Worm (Caenorhabditis elegans) whole organism, L2 larva: ENCODE data around the gene srbc-32.

Source experiments
- C34F6.9 ChIP-seq: fragments of 150-350 bp; optimal IDR thresholded peaks from 2 replicates; lab custom pipeline; 2014; ENCODE audit warnings: missing biosample characterization, missing genetic modification characterization
- F13H6.1 ChIP-seq: sonication (generic microtip); optimal IDR thresholded peaks from 2 replicates; lab custom pipeline; 2016; ENCODE audit warnings: missing genetic modification characterization, missing compliant biosample characterization
- alr-1 ChIP-seq: fragments of 150-350 bp; optimal IDR thresholded peaks from 2 replicates; lab custom pipeline; 2014; ENCODE audit warnings: missing biosample characterization, missing genetic modification characterization
- aly-2 ChIP-seq: fragments of 150-350 bp; optimal IDR thresholded peaks from 2 replicates; lab custom pipeline; 2014; ENCODE audit warnings: missing biosample characterization, missing genetic modification characterization
- ama-1 ChIP-seq: fragments of 150-350 bp; optimal IDR thresholded peaks from 2 replicates; lab custom pipeline; 2018; ENCODE audit warnings: inconsistent platforms
- ceh-16 ChIP-seq: fragments of 150-350 bp; optimal IDR thresholded peaks from 2 replicates; lab custom pipeline; 2014; ENCODE audit warnings: missing biosample characterization, missing genetic modification characterization
- ceh-82 ChIP-seq: fragments of 150-350 bp; optimal IDR thresholded peaks from 2 replicates; lab custom pipeline; 2014; ENCODE audit warnings: missing biosample characterization, missing genetic modification characterization
- crh-2 ChIP-seq: sonication (generic microtip); optimal IDR thresholded peaks from 2 replicates; lab custom pipeline; 2017; ENCODE audit warnings: missing biosample characterization, missing genetic modification characterization
- dmd-4 ChIP-seq: sonication (generic microtip); optimal IDR thresholded peaks from 2 replicates; lab custom pipeline; 2017; ENCODE audit warnings: missing biosample characterization, missing genetic modification characterization
- elt-1 ChIP-seq: fragments of 150-350 bp; optimal IDR thresholded peaks from 2 replicates; lab custom pipeline; 2014; ENCODE audit warnings: missing biosample characterization, missing genetic modification characterization
- elt-3 ChIP-seq: sonication (generic microtip); optimal IDR thresholded peaks from 2 replicates; lab custom pipeline; 2017; ENCODE audit warnings: missing biosample characterization, missing genetic modification characterization
- fos-1 ChIP-seq: fragments of 150-350 bp; optimal IDR thresholded peaks from 2 replicates; lab custom pipeline; 2014; ENCODE audit warnings: missing biosample characterization, missing genetic modification characterization
- gmeb-1 ChIP-seq: fragments of 150-350 bp; optimal IDR thresholded peaks from 2 replicates; lab custom pipeline; 2014; ENCODE audit warnings: missing biosample characterization, missing genetic modification characterization
- lin-11 ChIP-seq: fragments of 150-350 bp; sonication (generic microtip); optimal IDR thresholded peaks from 2 replicates; lab custom pipeline; 2014; ENCODE audit warnings: missing biosample characterization, missing genetic modification characterization, inconsistent platforms, mixed read lengths
- lin-13 ChIP-seq: fragments of 150-350 bp; optimal IDR thresholded peaks from 2 replicates; lab custom pipeline; 2014; ENCODE audit warnings: missing biosample characterization, missing genetic modification reagents, missing genetic modification characterization
- lin-39 ChIP-seq: fragments of 150-350 bp; optimal IDR thresholded peaks from 2 replicates; lab custom pipeline; 2014; ENCODE audit warnings: missing biosample characterization, missing genetic modification reagents, missing genetic modification characterization
- lsy-2 ChIP-seq, 2 experiments: fragments of 150-350 bp in 1 of 2; sonication (generic microtip) in 1 of 2; optimal IDR thresholded peaks; 2 replicates each; lab custom pipeline; 2014 to 2017; ENCODE audit warnings: missing biosample characterization in 2 of 2, missing genetic modification characterization in 2 of 2
- mbf-1 ChIP-seq: sonication (generic microtip); optimal IDR thresholded peaks from 2 replicates; lab custom pipeline; 2017; ENCODE audit warnings: missing biosample characterization, missing genetic modification characterization
- mdl-1 ChIP-seq, 2 experiments: fragments of 150-350 bp in 1 of 2; sonication (generic microtip) in 1 of 2; optimal IDR thresholded peaks; 2 replicates each; lab custom pipeline; 2017; ENCODE audit warnings: missing biosample characterization in 2 of 2, missing genetic modification characterization in 2 of 2
- nhr-10 ChIP-seq: sonication (generic microtip); optimal IDR thresholded peaks from 2 replicates; lab custom pipeline; 2017; ENCODE audit warnings: missing biosample characterization, missing genetic modification characterization
- nhr-11 ChIP-seq: fragments of 150-350 bp; optimal IDR thresholded peaks from 2 replicates; lab custom pipeline; 2014; ENCODE audit warnings: missing biosample characterization, missing genetic modification characterization
- nhr-12 ChIP-seq: fragments of 150-350 bp; optimal IDR thresholded peaks from 2 replicates; lab custom pipeline; 2014; ENCODE audit warnings: missing biosample characterization, missing genetic modification characterization
- nhr-21 ChIP-seq: fragments of 150-350 bp; optimal IDR thresholded peaks from 2 replicates; lab custom pipeline; 2014; ENCODE audit warnings: missing biosample characterization, missing genetic modification characterization
- nhr-23 ChIP-seq: fragments of 150-350 bp; optimal IDR thresholded peaks from 2 replicates; lab custom pipeline; 2014; ENCODE audit warnings: missing biosample characterization, missing genetic modification reagents, missing genetic modification characterization
- nhr-237 ChIP-seq: fragments of 150-350 bp; optimal IDR thresholded peaks from 2 replicates; lab custom pipeline; 2014; ENCODE audit warnings: missing biosample characterization, missing genetic modification characterization
- nhr-25 ChIP-seq: fragments of 150-350 bp; sonication (generic microtip); optimal IDR thresholded peaks from 3 replicates; lab custom pipeline; 2014; ENCODE audit warnings: missing biosample characterization, missing genetic modification characterization
- nhr-77 ChIP-seq: fragments of 150-350 bp; optimal IDR thresholded peaks from 2 replicates; lab custom pipeline; 2014; ENCODE audit warnings: missing biosample characterization, missing genetic modification characterization
- peb-1 ChIP-seq: fragments of 150-350 bp; optimal IDR thresholded peaks from 2 replicates; lab custom pipeline; 2014; ENCODE audit warnings: missing biosample characterization, missing genetic modification characterization
- sem-4 ChIP-seq: fragments of 150-350 bp; optimal IDR thresholded peaks from 2 replicates; lab custom pipeline; 2014; ENCODE audit warnings: missing biosample characterization, missing genetic modification reagents, missing genetic modification characterization
- unc-39 ChIP-seq: fragments of 150-350 bp; optimal IDR thresholded peaks from 2 replicates; lab custom pipeline; 2014; ENCODE audit warnings: missing biosample characterization, missing genetic modification characterization
- unc-62 ChIP-seq: fragments of 150-350 bp; optimal IDR thresholded peaks from 2 replicates; lab custom pipeline; 2014; ENCODE audit warnings: missing biosample characterization, missing genetic modification reagents, missing genetic modification characterization
- zag-1 ChIP-seq: fragments of 150-350 bp; optimal IDR thresholded peaks from 2 replicates; lab custom pipeline; 2014; ENCODE audit warnings: missing biosample characterization, missing genetic modification characterization
- ztf-1 ChIP-seq: fragments of 200-800 bp; sonication (Bioruptor generic); conservative IDR thresholded peaks from 2 replicates; pipeline ENCODE4 v1.3.6; 2022; ENCODE audit warnings: missing genetic modification characterization, missing compliant biosample characterization
- ztf-4 ChIP-seq: fragments of 150-350 bp; optimal IDR thresholded peaks from 2 replicates; lab custom pipeline; 2014; ENCODE audit warnings: missing biosample characterization, missing genetic modification characterization

The srbc-32 gene

ce11 chrV:3524970-3525369, 38.2 kb upstream of the srbc-32 start, which contains the start of gene T24A6.7:
T24A6.7 (plus strand) TSS chrV:3525270.
- no peak for TF ChIP-seq nhr-237 (tag; lab: Kevin White, UChicago)
- TF ChIP-seq alr-1 (tag; lab: Kevin White, UChicago), result no peak
- no peak for TF ChIP-seq nhr-12 (tag; lab: Kevin White, UChicago)
- TF ChIP-seq F13H6.1, result no peak
- no peak for TF ChIP-seq ceh-82 (tag; lab: Kevin White, UChicago)
- TF ChIP-seq aly-2, result no peak
- TF ChIP-seq ztf-1 (GFP tag; lab: Robert Waterston, UW), result no peak
- TF ChIP-seq, all 48 proteins: peak for 0

ce11 chrV:3523262-3523661, 36.5 kb upstream of the srbc-32 start, which contains the start of gene irg-1:
irg-1 (plus strand) TSS chrV:3523587.
- TF ChIP-seq elt-1 (tag; lab: Kevin White, UChicago) (no peak), nhr-10 (tag; lab: Kevin White, UChicago) (no peak), ceh-16 (tag; lab: Kevin White, UChicago) (no peak), elt-3 (tag; lab: Kevin White, UChicago) (no peak), nhr-77 (tag; lab: Kevin White, UChicago) (no peak), unc-62 (no peak), ztf-4 (tag; lab: Kevin White, UChicago) (no peak), nhr-23 (tag; lab: Kevin White, UChicago) (no peak), lin-11 (no peak), nhr-25 (no peak), C34F6.9 (no peak), fos-1 (no peak), unc-39 (no peak), lsy-2 (tag; optimal IDR thresholded peaks at IDR 0.05; lab: Kevin White, UChicago) (no peak)

- no peak for TF ChIP-seq nhr-11 (tag; lab: Kevin White, UChicago)
- no peak for TF ChIP-seq nhr-77 (tag; lab: Kevin White, UChicago)
- no peak for TF ChIP-seq peb-1 (tag; lab: Kevin White, UChicago)
- TF ChIP-seq F13H6.1, result no peak
- no peak for TF ChIP-seq crh-2 (tag; lab: Kevin White, UChicago)
- TF ChIP-seq ama-1 (lab: Kevin White, UChicago), result no peak
- TF ChIP-seq fos-1, result no peak
- TF ChIP-seq lin-13 (GFP tag; lab: Kevin White, UChicago), result no peak
- TF ChIP-seq nhr-21 (tag; lab: Kevin White, UChicago), result no peak
- TF ChIP-seq sem-4, result no peak
- no peak for TF ChIP-seq lsy-2 (tag; optimal IDR thresholded peaks at IDR 0.05; lab: Kevin White, UChicago)
- TF ChIP-seq elt-1 (tag; lab: Kevin White, UChicago), result no peak
- TF ChIP-seq ztf-4 (tag; lab: Kevin White, UChicago), result no peak
- no peak for TF ChIP-seq nhr-237 (tag; lab: Kevin White, UChicago)
- no peak for TF ChIP-seq mdl-1 (tag; optimal IDR thresholded peaks at IDR 0.05; lab: Kevin White, UChicago)
- no peak for TF ChIP-seq dmd-4 (tag; lab: Kevin White, UChicago)
These were observed 31.1 kb upstream of the srbc-32 start, which contains the start of gene str-227 for ce11 chrV:3517889-3518288. str-227 (plus strand) TSS chrV:3518189.

ce11 chrV:3512381-3512780, 25.6 kb upstream of the srbc-32 start, which contains the start of gene str-226:
str-226 (plus strand) TSS chrV:3512681.
- TF ChIP-seq nhr-23 (tag; lab: Kevin White, UChicago), result no peak
- TF ChIP-seq elt-1 (tag; lab: Kevin White, UChicago), result no peak
- no peak for TF ChIP-seq ceh-16 (tag; lab: Kevin White, UChicago)

ce11 chrV:3509878-3510277, 23.1 kb upstream of the srbc-32 start, which contains the start of gene str-228:
str-228 (plus strand) TSS chrV:3510178.
- no peak for TF ChIP-seq nhr-21 (tag; lab: Kevin White, UChicago)
- TF ChIP-seq peb-1 (tag; lab: Kevin White, UChicago), result no peak
- no peak for TF ChIP-seq crh-2 (tag; lab: Kevin White, UChicago)
- no peak for TF ChIP-seq lin-39
- no peak for TF ChIP-seq elt-1 (tag; lab: Kevin White, UChicago)
- no peak for TF ChIP-seq alr-1 (tag; lab: Kevin White, UChicago)
- no peak for TF ChIP-seq elt-3 (tag; lab: Kevin White, UChicago)
- no peak for TF ChIP-seq unc-62
- TF ChIP-seq nhr-10 (tag; lab: Kevin White, UChicago), result no peak
- no peak for TF ChIP-seq unc-39
- TF ChIP-seq ztf-1 (GFP tag; lab: Robert Waterston, UW), result no peak
- TF ChIP-seq F13H6.1, result no peak
- TF ChIP-seq gmeb-1 (tag; lab: Kevin White, UChicago), result no peak
- TF ChIP-seq nhr-77 (tag; lab: Kevin White, UChicago), result no peak
- TF ChIP-seq zag-1, result no peak
- no peak for TF ChIP-seq nhr-25
- no peak for TF ChIP-seq mbf-1 (tag; lab: Kevin White, UChicago)
